Fruit fly (Drosophila melanogaster) whole organism, adult: ENCODE data around the gene CG34280.

Experiments
- CG12768 ChIP-seq: fragments of 200-800 bp; sonication (Bioruptor generic); optimal IDR thresholded peaks from 2 replicates; lab custom pipeline; 2017; ENCODE audit warnings: missing biosample characterization, missing genetic modification characterization, mild to moderate bottlenecking, moderate library complexity, missing genetic modification reagents
- CG14711 ChIP-seq: fragments of 200-800 bp; sonication (Bioruptor generic); optimal IDR thresholded peaks from 2 replicates; lab custom pipeline; 2018; ENCODE audit warnings: missing biosample characterization, mild to moderate bottlenecking, missing genetic modification characterization, moderate library complexity
- CG1620 ChIP-seq: fragments of 200-800 bp; sonication (Bioruptor generic); optimal IDR thresholded peaks from 2 replicates; lab custom pipeline; 2016; ENCODE audit warnings: missing biosample characterization, missing genetic modification characterization
- CG5204 ChIP-seq: fragments of 200-800 bp; sonication (Bioruptor generic); optimal IDR thresholded peaks from 2 replicates; lab custom pipeline; 2016; ENCODE audit warnings: missing biosample characterization, missing genetic modification characterization
- Hr96 ChIP-seq: fragments of 200-800 bp; sonication (Bioruptor generic); optimal IDR thresholded peaks from 2 replicates; lab custom pipeline; 2016; ENCODE audit warnings: missing biosample characterization, missing genetic modification characterization
- Mnt ChIP-seq: fragments of 200-800 bp; sonication (Bioruptor generic); optimal IDR thresholded peaks from 2 replicates; lab custom pipeline; 2016; ENCODE audit warnings: missing biosample characterization, mild to moderate bottlenecking, missing genetic modification characterization
- cnc ChIP-seq, 2 experiments: fragments of >200 bp; optimal IDR thresholded peaks; 2 replicates each; lab custom pipeline; 2017
- kay ChIP-seq: fragments of 200-800 bp; sonication (Bioruptor generic); peaks from one replicate; lab custom pipeline; 2016; ENCODE audit warnings: missing biosample characterization, missing genetic modification characterization, borderline replicate concordance
- pad ChIP-seq: fragments of 200-800 bp; sonication (Bioruptor generic); optimal IDR thresholded peaks from 3 replicates; lab custom pipeline; 2017; ENCODE audit warnings: missing biosample characterization, missing genetic modification characterization, mild to moderate bottlenecking, moderate library complexity, missing genetic modification reagents
- tj ChIP-seq: fragments of 200-800 bp; sonication (Bioruptor generic); optimal IDR thresholded peaks from 3 replicates; lab custom pipeline; 2017; ENCODE audit warnings: missing biosample characterization, mild to moderate bottlenecking, missing genetic modification characterization, moderate library complexity
- toe ChIP-seq: fragments of 200-800 bp; sonication (Bioruptor generic); optimal IDR thresholded peaks from 2 replicates; lab custom pipeline; 2016; ENCODE audit warnings: missing biosample characterization, missing genetic modification characterization

- no peak for TF ChIP-seq pad
- TF ChIP-seq Hr96 (GFP tag; lab: Kevin White, UChicago): no peak
- no peak for TF ChIP-seq tj (GFP tag; lab: Kevin White, UChicago)
- no peak for TF ChIP-seq Mnt (GFP tag; lab: Kevin White, UChicago)
- TF ChIP-seq CG12768 (GFP tag; lab: Kevin White, UChicago): no peak
- no peak for TF ChIP-seq CG5204 (GFP tag; lab: Kevin White, UChicago)
- no peak for TF ChIP-seq CG14711 (tag; lab: Kevin White, UChicago)
- TF ChIP-seq cnc (optimal IDR thresholded peaks at IDR 0.05; lab: Kevin White, UChicago): no peak
- TF ChIP-seq toe (GFP tag; lab: Kevin White, UChicago): no peak
- TF ChIP-seq CG1620 (GFP tag; lab: Kevin White, UChicago): no peak
- no peak for TF ChIP-seq kay
Observed at dm6 chr3R:17448758-17449157, 45.2 kb upstream of the CG34280 start, which contains the start of gene Eh.
